Fruit fly (Drosophila melanogaster): ENCODE measurements around the gene Acsx1R.

DNA sequence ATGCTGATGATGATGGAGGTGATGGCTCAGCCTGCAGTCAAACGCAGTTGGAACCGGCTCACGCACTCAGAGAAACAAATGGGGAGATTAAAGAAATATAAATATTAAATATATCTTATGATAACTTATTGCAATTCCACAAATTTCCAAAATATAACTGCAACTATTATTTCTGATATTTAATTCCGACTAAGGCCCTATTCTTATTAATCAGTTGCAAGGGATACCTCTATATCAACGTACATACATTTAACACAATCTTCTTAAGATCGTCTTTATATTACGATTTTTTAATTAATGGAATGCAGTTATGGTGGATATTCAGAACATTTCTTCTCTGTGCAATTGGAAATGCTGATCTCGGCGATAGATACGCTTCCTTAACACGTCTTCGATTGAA is 11.7 kb upstream of the Acsx1R start:
- no peak for TF ChIP-seq CTCF (optimal IDR thresholded peaks at IDR 0.05)
- TF ChIP-seq CG8478 (optimal IDR thresholded peaks at IDR 0.05) = no peak
